Worm (Caenorhabditis elegans) whole organism, L3 larva: ENCODE data around the gene col-101.

Experiments
- ZK546.5 ChIP-seq: sonication (generic microtip); optimal IDR thresholded peaks from 2 replicates; lab custom pipeline; 2017; ENCODE audit warnings: missing biosample characterization, missing genetic modification characterization
- aly-2 ChIP-seq: fragments of 150-350 bp; optimal IDR thresholded peaks from 2 replicates; lab custom pipeline; 2014; ENCODE audit warnings: missing biosample characterization, missing genetic modification characterization
- ama-1 ChIP-seq: fragments of 150-350 bp; optimal IDR thresholded peaks from 2 replicates; lab custom pipeline; 2018
- ceh-28 ChIP-seq: fragments of 150-350 bp; optimal IDR thresholded peaks from 2 replicates; lab custom pipeline; 2014; ENCODE audit warnings: missing biosample characterization, missing genetic modification reagents, missing genetic modification characterization
- ceh-82 ChIP-seq: fragments of 150-350 bp; optimal IDR thresholded peaks from 2 replicates; lab custom pipeline; 2014; ENCODE audit warnings: missing biosample characterization, missing genetic modification characterization
- ceh-9 ChIP-seq: sonication (generic microtip); optimal IDR thresholded peaks from 2 replicates; lab custom pipeline; 2018; ENCODE audit warnings: missing biosample characterization, missing genetic modification characterization
- egl-5 ChIP-seq: fragments of 150-350 bp; optimal IDR thresholded peaks from 2 replicates; lab custom pipeline; 2017; ENCODE audit warnings: missing biosample characterization, missing genetic modification reagents, missing genetic modification characterization, inconsistent platforms
- elt-1 ChIP-seq: fragments of 150-350 bp; optimal IDR thresholded peaks from 2 replicates; lab custom pipeline; 2014; ENCODE audit warnings: missing biosample characterization, missing genetic modification characterization
- elt-2 ChIP-seq: sonication (generic microtip); optimal IDR thresholded peaks from 2 replicates; lab custom pipeline; 2016; ENCODE audit warnings: missing genetic modification reagents, mild to moderate bottlenecking, missing genetic modification characterization, missing compliant biosample characterization
- elt-3 ChIP-seq, 3 experiments: fragments of 150-350 bp in 1 of 3; sonication (generic microtip) in 2 of 3; optimal IDR thresholded peaks; 2 replicates in 2 of 3; 4 replicates in 1 of 3; lab custom pipeline; 2014 to 2017; ENCODE audit warnings: missing biosample characterization in 3 of 3, missing genetic modification characterization in 3 of 3
- eor-1 ChIP-seq, 2 experiments: fragments of 150-350 bp; optimal IDR thresholded peaks; 2 replicates each; lab custom pipeline; 2014 to 2018; ENCODE audit warnings: missing biosample characterization in 2 of 2, missing genetic modification characterization in 2 of 2
- fkh-2 ChIP-seq: fragments of 150-350 bp; optimal IDR thresholded peaks from 2 replicates; lab custom pipeline; 2014; ENCODE audit warnings: missing biosample characterization, missing genetic modification reagents, missing genetic modification characterization
- fos-1 ChIP-seq: fragments of 150-350 bp; optimal IDR thresholded peaks from 2 replicates; lab custom pipeline; 2014; ENCODE audit warnings: missing biosample characterization, missing genetic modification characterization
- hmg-11 ChIP-seq: sonication (generic microtip); optimal IDR thresholded peaks from 2 replicates; lab custom pipeline; 2016; ENCODE audit warnings: missing genetic modification characterization, missing compliant biosample characterization
- jun-1 ChIP-seq: fragments of 150-350 bp; optimal IDR thresholded peaks from 2 replicates; lab custom pipeline; 2014; ENCODE audit warnings: missing biosample characterization, missing genetic modification reagents, missing genetic modification characterization
- lin-15B ChIP-seq: fragments of 150-350 bp; optimal IDR thresholded peaks from 2 replicates; lab custom pipeline; 2014; ENCODE audit warnings: missing biosample characterization, missing genetic modification characterization
- lin-39 ChIP-seq: fragments of 150-350 bp; optimal IDR thresholded peaks from 2 replicates; lab custom pipeline; 2018; ENCODE audit warnings: missing biosample characterization, missing genetic modification reagents, missing genetic modification characterization
- lsy-12 ChIP-seq: sonication (generic microtip); optimal IDR thresholded peaks from 2 replicates; lab custom pipeline; 2016; ENCODE audit warnings: mild to moderate bottlenecking, missing genetic modification characterization, missing compliant biosample characterization
- mml-1 ChIP-seq: fragments of 150-350 bp; sonication (generic microtip); optimal IDR thresholded peaks from 3 replicates; lab custom pipeline; 2014; ENCODE audit warnings: missing biosample characterization, missing genetic modification characterization
- nfya-1 ChIP-seq: sonication (generic microtip); optimal IDR thresholded peaks from 2 replicates; lab custom pipeline; 2017; ENCODE audit warnings: missing genetic modification characterization, mild to moderate bottlenecking, missing compliant biosample characterization, antibody characterized with exemption, moderate library complexity; ENCODE audit not compliant: insufficient read depth
- nhr-23 ChIP-seq: fragments of 150-350 bp; optimal IDR thresholded peaks from 2 replicates; lab custom pipeline; 2014; ENCODE audit warnings: missing biosample characterization, missing genetic modification reagents, missing genetic modification characterization
- nhr-28 ChIP-seq: fragments of 150-350 bp; optimal IDR thresholded peaks from 2 replicates; lab custom pipeline; 2014; ENCODE audit warnings: missing biosample characterization, missing genetic modification characterization
- nhr-43 ChIP-seq: sonication (generic microtip); optimal IDR thresholded peaks from 2 replicates; lab custom pipeline; 2016; ENCODE audit warnings: mild to moderate bottlenecking, missing genetic modification characterization, missing compliant biosample characterization; ENCODE audit not compliant: poor library complexity, severe bottlenecking
- nhr-67 ChIP-seq: fragments of 150-350 bp; optimal IDR thresholded peaks from 2 replicates; lab custom pipeline; 2014; ENCODE audit warnings: missing biosample characterization, missing genetic modification characterization
- pha-4 ChIP-seq: fragments of 150-350 bp; optimal IDR thresholded peaks from 2 replicates; lab custom pipeline; 2014; ENCODE audit warnings: missing biosample characterization, missing genetic modification reagents, missing genetic modification characterization
- pqm-1 ChIP-seq: fragments of 150-350 bp; optimal IDR thresholded peaks from 2 replicates; lab custom pipeline; 2017; ENCODE audit warnings: missing biosample characterization, missing genetic modification characterization, inconsistent platforms
- sea-2 ChIP-seq: fragments of 150-350 bp; sonication (generic microtip); optimal IDR thresholded peaks from 4 replicates; lab custom pipeline; 2014; ENCODE audit warnings: missing biosample characterization, missing genetic modification reagents, missing genetic modification characterization
- snpc-4 ChIP-seq: fragments of 150-350 bp; optimal IDR thresholded peaks from 2 replicates; lab custom pipeline; 2014; ENCODE audit warnings: missing biosample characterization, missing genetic modification characterization
- unc-39 ChIP-seq: sonication (generic microtip); optimal IDR thresholded peaks from 4 replicates; lab custom pipeline; 2017; ENCODE audit warnings: missing biosample characterization, missing genetic modification characterization
- zag-1 ChIP-seq: fragments of 150-350 bp; optimal IDR thresholded peaks from 2 replicates; lab custom pipeline; 2014; ENCODE audit warnings: missing biosample characterization, missing genetic modification characterization
- ztf-11 ChIP-seq: fragments of 150-350 bp; optimal IDR thresholded peaks from 2 replicates; lab custom pipeline; 2014; ENCODE audit warnings: missing biosample characterization, missing genetic modification characterization
- ztf-4 ChIP-seq: fragments of 150-350 bp; optimal IDR thresholded peaks from 2 replicates; lab custom pipeline; 2014; ENCODE audit warnings: missing biosample characterization, missing genetic modification characterization

The col-101 gene

ce11 chrIV:337128-337646 is 10.4 kb upstream of the col-101 start, which contains the start of gene pxmp-4:
TSS of gene pxmp-4 (minus strand) at chrIV:337178.
- TF ChIP-seq ceh-28 (tag; lab: Kevin White, UChicago) (peak; percentile 10), pqm-1 (tag; lab: Kevin White, UChicago) (peak; percentile 64), elt-3 (tag; optimal IDR thresholded peaks at IDR 0.05; lab: Kevin White, UChicago) (no peak), elt-2 (peak; percentile 80)

- no peak for TF ChIP-seq eor-1 (tag; optimal IDR thresholded peaks at IDR 0.05; lab: Kevin White, UChicago)
- TF ChIP-seq ceh-82 (tag; lab: Kevin White, UChicago) = no peak
- TF ChIP-seq unc-39 (tag; lab: Kevin White, UChicago) = no peak
- TF ChIP-seq sea-2 = no peak
- TF ChIP-seq ceh-9 (tag; lab: Kevin White, UChicago) = no peak
- no peak for TF ChIP-seq nhr-67 (tag; lab: Kevin White, UChicago)
- TF ChIP-seq nhr-28 = no peak
Observed at ce11 chrIV:330523-330922, 3.7 kb upstream of the col-101 start, which contains the start of gene F18F11.4. TSS of gene F18F11.4 (plus strand) at chrIV:330823.

- TF ChIP-seq nhr-23 (tag; lab: Kevin White, UChicago) (no peak), nhr-67 (tag; lab: Kevin White, UChicago) (no peak), ztf-11 (tag; lab: Kevin White, UChicago) (no peak), fos-1 (no peak), elt-1 (tag; lab: Kevin White, UChicago) (no peak), fkh-2 (tag; lab: Kevin White, UChicago) (no peak), elt-2 (no peak), jun-1 (no peak), ZK546.5 (tag; lab: Kevin White, UChicago) (no peak), unc-39 (tag; lab: Kevin White, UChicago) (no peak), ceh-9 (tag; lab: Kevin White, UChicago) (no peak), pha-4 (no peak), ama-1 (lab: Kevin White, UChicago) (no peak), ztf-4 (tag; lab: Kevin White, UChicago) (no peak), hmg-11 (tag; lab: Kevin White, UChicago) (no peak), lsy-12 (tag; lab: Kevin White, UChicago) (no peak), lin-15B (tag; lab: Kevin White, UChicago) (no peak), nhr-28 (no peak), snpc-4 (tag; lab: Kevin White, UChicago) (no peak)
Observed at ce11 chrIV:325640-326039, 1.2 kb downstream of the col-101 start.

- no peak for TF ChIP-seq fos-1
Observed at ce11 chrIV:324759-325158, 2.1 kb downstream of the col-101 start, which contains the start of gene drl-1. TSS of gene drl-1 (plus strand) at chrIV:325059.

ce11 chrIV:322497-322896 is 4.3 kb downstream of the col-101 start, which contains the start of gene grl-26:
TSS of gene grl-26 (minus strand) at chrIV:322814.
- TF ChIP-seq lsy-12 (tag; lab: Kevin White, UChicago) (peak; percentile 43), ztf-11 (tag; lab: Kevin White, UChicago) (no peak), aly-2 (tag; lab: Kevin White, UChicago) (no peak), fos-1 (no peak), elt-3 (tag; optimal IDR thresholded peaks at IDR 0.05; lab: Kevin White, UChicago) (no peak), mml-1 (tag; lab: Kevin White, UChicago) (no peak), lin-39 (tag; lab: Kevin White, UChicago) (peak; percentile 13), sea-2 (no peak), nfya-1 (tag; lab: Kevin White, UChicago) (no peak), nhr-23 (tag; lab: Kevin White, UChicago) (peak; percentile 24), pha-4 (no peak), nhr-43 (peak; percentile 56), zag-1 (no peak), jun-1 (peak; percentile 66), hmg-11 (tag; lab: Kevin White, UChicago) (peak; percentile 67), lin-15B (tag; lab: Kevin White, UChicago) (peak; percentile 22), elt-2 (peak; percentile 56), egl-5 (peak; percentile 39)
- TF ChIP-seq, all 47 proteins: peak for 9
